Worm (Caenorhabditis elegans) whole organism, mixed stage, embryonic: ENCODE data around the gene fbxb-59.

ENCODE experiments used
- ceh-43 ChIP-seq: fragments of 200-800 bp; sonication (Bioruptor generic); optimal IDR thresholded peaks from 2 replicates; lab custom pipeline; 2018; ENCODE audit warnings: mild to moderate bottlenecking, missing genetic modification characterization, moderate library complexity, missing compliant biosample characterization
- ces-1 ChIP-seq: fragments of 150-350 bp; optimal IDR thresholded peaks from 2 replicates; lab custom pipeline; 2014; ENCODE audit warnings: missing biosample characterization, missing genetic modification reagents, missing genetic modification characterization
- drap-1 ChIP-seq: fragments of 200-800 bp; sonication (Bioruptor generic); optimal IDR thresholded peaks from 3 replicates; lab custom pipeline; 2018; ENCODE audit warnings: mild to moderate bottlenecking, missing genetic modification characterization, missing compliant biosample characterization
- lin-13 ChIP-seq: fragments of 150-350 bp; optimal IDR thresholded peaks from 2 replicates; lab custom pipeline; 2014; ENCODE audit warnings: missing biosample characterization, missing genetic modification characterization
- lin-32 ChIP-seq: fragments of 200-800 bp; sonication (Bioruptor generic); optimal IDR thresholded peaks from 2 replicates; lab custom pipeline; 2018; ENCODE audit warnings: mild to moderate bottlenecking, missing genetic modification characterization, missing compliant biosample characterization
- mls-2 ChIP-seq: sonication (generic microtip); optimal IDR thresholded peaks from 2 replicates; lab custom pipeline; 2016; ENCODE audit warnings: mild to moderate bottlenecking, missing genetic modification characterization, moderate library complexity, missing compliant biosample characterization
- nhr-12 ChIP-seq: fragments of 150-350 bp; optimal IDR thresholded peaks from 2 replicates; lab custom pipeline; 2014; ENCODE audit warnings: missing biosample characterization, missing genetic modification characterization
- nhr-237 ChIP-seq: fragments of 150-350 bp; optimal IDR thresholded peaks from 2 replicates; lab custom pipeline; 2014; ENCODE audit warnings: missing biosample characterization, missing genetic modification characterization
- nhr-76 ChIP-seq: sonication (generic microtip); optimal IDR thresholded peaks from 2 replicates; lab custom pipeline; 2017; ENCODE audit warnings: missing biosample characterization, missing genetic modification characterization
- pha-4 ChIP-seq: fragments of 150-350 bp; optimal IDR thresholded peaks from 2 replicates; lab custom pipeline; 2018; ENCODE audit warnings: missing biosample characterization, missing genetic modification reagents, missing genetic modification characterization
- snpc-4 ChIP-seq: fragments of 150-350 bp; optimal IDR thresholded peaks from 2 replicates; lab custom pipeline; 2014; ENCODE audit warnings: missing biosample characterization, missing genetic modification characterization
- unc-62 ChIP-seq: fragments of 150-350 bp; optimal IDR thresholded peaks from 2 replicates; lab custom pipeline; 2014; ENCODE audit warnings: missing biosample characterization, missing genetic modification reagents, missing genetic modification characterization
- ztf-11 ChIP-seq: fragments of 150-350 bp; optimal IDR thresholded peaks from 2 replicates; lab custom pipeline; 2014; ENCODE audit warnings: missing biosample characterization, missing genetic modification characterization

DNA sequence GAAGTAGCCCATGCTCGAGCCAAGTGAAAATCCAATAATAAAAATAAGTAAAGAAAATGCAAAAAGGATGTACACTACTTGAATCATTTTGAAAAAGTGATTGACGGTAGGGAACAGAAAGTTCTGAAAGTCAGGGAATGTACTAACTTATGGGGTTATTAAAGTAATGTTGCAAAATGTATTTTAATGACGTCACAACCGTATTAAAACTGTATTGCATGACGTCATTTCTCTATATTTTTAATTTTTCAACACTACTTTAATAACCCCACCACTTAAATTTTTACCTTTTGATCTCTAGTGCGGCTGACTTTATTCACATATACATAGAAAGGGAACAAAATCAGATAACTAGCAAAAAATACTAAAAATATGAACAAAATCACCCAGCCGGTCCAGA is 23.7 kb downstream of the fbxb-59 start:
- TF ChIP-seq unc-62 (no peak), ztf-11 (no peak), nhr-12 (tag; lab: Kevin White, UChicago) (no peak), lin-32 (no peak), pha-4 (tag; lab: Kevin White, UChicago) (no peak), mls-2 (tag; lab: Kevin White, UChicago) (no peak), ces-1 (no peak), lin-13 (tag; lab: Kevin White, UChicago) (no peak), nhr-237 (tag; lab: Kevin White, UChicago) (no peak), ceh-43 (GFP tag; lab: Kevin White, UChicago) (no peak), nhr-76 (tag; lab: Kevin White, UChicago) (no peak), snpc-4 (tag; lab: Kevin White, UChicago) (no peak), drap-1 (no peak)
